Fruit fly (Drosophila melanogaster): ENCODE results near the gene CG10761.
A peak's percentile ranks its signal among the peaks of the same experiment; 100 is the strongest.

CG10761 gene

dm6 chrX:8142067-8142462 is 20.5 kb downstream of the CG10761 start, which contains the start of gene Smox:
Smox (minus strand) TSS chrX:8142279.
- no peak for TF ChIP-seq Snoo (tag; optimal IDR thresholded peaks at IDR 0.05)
- TF ChIP-seq CG32121 (GFP tag; IDR thresholded peaks at IDR 0.05) = no peak
- TF ChIP-seq CG34367 (tag; optimal IDR thresholded peaks at IDR 0.05) = no peak
- TF ChIP-seq CG10348 (GFP tag; IDR thresholded peaks at IDR 0.05) = no peak
- no peak for TF ChIP-seq fd96Ca (GFP tag; IDR thresholded peaks at IDR 0.05)
- no peak for TF ChIP-seq CG13204 (GFP tag; optimal IDR thresholded peaks at IDR 0.05)
- TF ChIP-seq gl (tag; optimal IDR thresholded peaks at IDR 0.05) = no peak
- TF ChIP-seq CG14655 (GFP tag; optimal IDR thresholded peaks at IDR 0.05) = no peak
- no peak for TF ChIP-seq Pif1B (GFP tag; optimal IDR thresholded peaks at IDR 0.05)
- TF ChIP-seq EcR (GFP tag; optimal IDR thresholded peaks at IDR 0.05) = no peak
- TF ChIP-seq CG8301 (tag; optimal IDR thresholded peaks at IDR 0.05) = no peak

- TF ChIP-seq Snoo (tag; optimal IDR thresholded peaks at IDR 0.05) (no peak), CG4496 (GFP tag; IDR thresholded peaks at IDR 0.05) (peak; percentile 93), CG17806 (tag; optimal IDR thresholded peaks at IDR 0.05) (no peak), CG8301 (tag; optimal IDR thresholded peaks at IDR 0.05) (peak; percentile 12), CG14655 (GFP tag; optimal IDR thresholded peaks at IDR 0.05) (no peak), CG13204 (GFP tag; optimal IDR thresholded peaks at IDR 0.05) (peak; percentile 94), CG10348 (GFP tag; IDR thresholded peaks at IDR 0.05) (0 out of 2 replicates have a peak, but pooled peaks have one; percentile 20), Pif1B (GFP tag; optimal IDR thresholded peaks at IDR 0.05) (no peak), CG34367 (tag; optimal IDR thresholded peaks at IDR 0.05) (no peak), fd96Ca (GFP tag; IDR thresholded peaks at IDR 0.05) (peak; percentile 5; the same call in 1 of the 3 replicates), Pif1A (GFP tag; optimal IDR thresholded peaks at IDR 0.05) (peak; percentile 16), CG12605 (GFP tag; IDR thresholded peaks at IDR 0.05) (peak; percentile 54), CG9948 (tag; optimal IDR thresholded peaks at IDR 0.05) (no peak), CG15710 (tag; optimal IDR thresholded peaks at IDR 0.05) (peak; percentile 4), Ets98B (GFP tag; IDR thresholded peaks at IDR 0.05) (peak; percentile 51; the same call in 1 of the 2 replicates), gl (tag; optimal IDR thresholded peaks at IDR 0.05) (no peak), D1 (tag; optimal IDR thresholded peaks at IDR 0.05) (no peak), EcR (GFP tag; optimal IDR thresholded peaks at IDR 0.05) (peak; percentile 40), CG32121 (GFP tag; IDR thresholded peaks at IDR 0.05) (peak; percentile 66), rn (GFP tag; IDR thresholded peaks at IDR 0.05) (no peak), CG8159 (tag; optimal IDR thresholded peaks at IDR 0.05) (peak; percentile 17)
These were observed 21.1 kb downstream of the CG10761 start for dm6 chrX:8141353-8142066.

dm6 chrX:8140707-8141106 is 21.9 kb downstream of the CG10761 start:
- no peak for TF ChIP-seq CG10348 (GFP tag; IDR thresholded peaks at IDR 0.05)
- no peak for TF ChIP-seq EcR (GFP tag; optimal IDR thresholded peaks at IDR 0.05)
- TF ChIP-seq CG13204 (GFP tag; optimal IDR thresholded peaks at IDR 0.05) = no peak
- TF ChIP-seq CG17806 (tag; optimal IDR thresholded peaks at IDR 0.05) = no peak
- TF ChIP-seq Pif1A (GFP tag; optimal IDR thresholded peaks at IDR 0.05) = no peak
- TF ChIP-seq CG34367 (tag; optimal IDR thresholded peaks at IDR 0.05) = no peak
- no peak for TF ChIP-seq CG8301 (tag; optimal IDR thresholded peaks at IDR 0.05)
- no peak for TF ChIP-seq CG32121 (GFP tag; IDR thresholded peaks at IDR 0.05)
- no peak for TF ChIP-seq gl (tag; optimal IDR thresholded peaks at IDR 0.05)
- no peak for TF ChIP-seq CG15710 (tag; optimal IDR thresholded peaks at IDR 0.05)
- TF ChIP-seq Pif1B (GFP tag; optimal IDR thresholded peaks at IDR 0.05) = no peak
- no peak for TF ChIP-seq fd96Ca (GFP tag; IDR thresholded peaks at IDR 0.05)
- TF ChIP-seq Ets98B (GFP tag; IDR thresholded peaks at IDR 0.05) = no peak

DNA sequence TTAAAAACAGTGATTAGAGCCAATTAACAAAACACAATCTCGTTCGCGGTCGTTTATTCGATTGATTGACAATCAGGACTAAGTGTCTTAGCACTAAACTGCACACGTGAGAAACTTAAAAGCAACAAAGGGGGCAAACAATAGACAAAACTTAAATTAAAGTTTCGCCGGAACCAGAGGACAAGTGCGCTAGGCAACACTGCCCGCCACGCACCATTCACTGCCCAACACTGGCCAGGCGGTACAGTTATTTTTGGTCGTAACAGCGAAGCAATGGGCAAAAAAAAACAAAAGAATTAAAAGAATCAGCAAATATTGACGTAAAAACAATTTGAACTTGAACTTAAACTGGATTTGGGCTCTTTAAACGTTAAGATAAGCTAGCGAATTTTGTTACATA is 25.3 kb downstream of the CG10761 start:
- TF ChIP-seq fd96Ca (GFP tag; IDR thresholded peaks at IDR 0.05) (no peak), Ets98B (GFP tag; IDR thresholded peaks at IDR 0.05) (no peak), Pif1A (GFP tag; optimal IDR thresholded peaks at IDR 0.05) (no peak), CG8159 (tag; optimal IDR thresholded peaks at IDR 0.05) (no peak), CG9948 (tag; optimal IDR thresholded peaks at IDR 0.05) (no peak), CG14655 (GFP tag; optimal IDR thresholded peaks at IDR 0.05) (no peak), CG17806 (tag; optimal IDR thresholded peaks at IDR 0.05) (no peak), CG34367 (tag; optimal IDR thresholded peaks at IDR 0.05) (no peak)

DNA sequence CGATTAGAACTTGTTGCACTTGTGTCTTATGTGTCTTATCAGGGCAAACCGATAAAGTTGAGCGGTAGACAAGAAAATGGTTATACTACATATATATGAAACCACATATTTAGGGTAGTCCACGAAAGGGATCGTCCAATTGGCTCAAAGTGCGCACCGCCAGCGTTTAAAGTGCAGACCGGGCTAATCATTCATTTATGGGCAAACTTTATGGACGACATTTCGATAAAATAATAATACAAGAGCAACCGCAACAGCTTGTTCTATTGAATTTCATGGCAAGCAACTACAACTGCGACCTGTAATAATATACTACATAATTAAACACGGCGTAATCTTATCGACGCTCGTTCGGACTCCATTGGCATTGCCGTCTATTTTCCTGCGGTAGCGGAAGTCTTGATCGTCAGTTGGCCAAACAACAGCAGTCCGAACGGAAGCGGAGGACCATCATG is 27.1 kb downstream of the CG10761 start, which contains the start of the genes cyr and CG2120:
cyr (minus strand) TSS at position 294 of the 455 bp plus-strand sequence.
CG2120 (plus strand) TSS at position 405 of the 455 bp plus-strand sequence.
- TF ChIP-seq Pif1A (GFP tag; optimal IDR thresholded peaks at IDR 0.05) = no peak

dm6 chrX:8131693-8132313 is 30.8 kb downstream of the CG10761 start, which contains the start of gene CG10958:
CG10958 (plus strand) TSS chrX:8132285.
- TF ChIP-seq rn (GFP tag; IDR thresholded peaks at IDR 0.05) = no peak
- TF ChIP-seq CG4496 (GFP tag; IDR thresholded peaks at IDR 0.05) = peak; percentile 54
- TF ChIP-seq CG12605 (GFP tag; IDR thresholded peaks at IDR 0.05) = 0 out of 2 replicates have a peak, but pooled peaks have one; percentile 15
- peak; percentile 28 for TF ChIP-seq CG9948 (tag; optimal IDR thresholded peaks at IDR 0.05)
- TF ChIP-seq Ets98B (GFP tag; IDR thresholded peaks at IDR 0.05) = peak; percentile 42; the same call in 1 of the 2 replicates
- TF ChIP-seq Pif1A (GFP tag; optimal IDR thresholded peaks at IDR 0.05) = no peak
- TF ChIP-seq D1 (tag; optimal IDR thresholded peaks at IDR 0.05) = no peak
- no peak for TF ChIP-seq CG8301 (tag; optimal IDR thresholded peaks at IDR 0.05)
- peak; percentile 63 for TF ChIP-seq Pif1B (GFP tag; optimal IDR thresholded peaks at IDR 0.05)
- peak; percentile 20 for TF ChIP-seq CG15710 (tag; optimal IDR thresholded peaks at IDR 0.05)
- TF ChIP-seq CG32121 (GFP tag; IDR thresholded peaks at IDR 0.05) = peak; percentile 54
- TF ChIP-seq EcR (GFP tag; optimal IDR thresholded peaks at IDR 0.05) = peak; percentile 4
- peak; percentile 40 for TF ChIP-seq CG17806 (tag; optimal IDR thresholded peaks at IDR 0.05)
- TF ChIP-seq Snoo (tag; optimal IDR thresholded peaks at IDR 0.05) = peak; percentile 10
- peak; percentile 48; the same call in 2 of the 3 replicates for TF ChIP-seq fd96Ca (GFP tag; IDR thresholded peaks at IDR 0.05)
